Fruit fly (Drosophila melanogaster): ENCODE data around the gene CG2701.

The CG2701 gene

DNA sequence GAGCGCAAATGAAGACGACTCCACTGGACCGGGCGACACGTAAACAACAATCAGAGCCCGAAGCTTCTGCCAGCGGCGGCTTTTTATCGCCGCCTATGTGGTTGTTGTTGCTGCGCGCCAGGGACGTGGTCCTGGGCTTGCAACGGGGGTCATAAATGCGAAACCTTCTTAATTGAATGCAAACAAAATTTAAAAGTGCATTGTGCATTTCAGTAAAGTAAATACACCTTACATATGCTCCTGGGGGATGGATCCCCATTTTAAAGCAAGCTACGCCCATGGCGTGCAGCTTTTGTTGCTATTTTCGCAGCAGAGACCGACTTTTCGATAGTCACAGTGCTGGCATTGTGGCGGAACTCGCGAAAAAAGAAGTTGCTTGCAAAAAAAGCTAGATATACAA lies 16.4 kb downstream of the CG2701 start, which contains the start of gene Ugalt (continued):
- TF ChIP-seq Camta (GFP tag; optimal IDR thresholded peaks at IDR 0.05) (peak; percentile 100), Gug (GFP tag; IDR thresholded peaks at IDR 0.05) (peak; percentile 100), lmd (GFP tag; IDR thresholded peaks at IDR 0.05) (peak; percentile 100), Dbx (GFP tag; IDR thresholded peaks at IDR 0.05) (peak; percentile 100), Chrac-16 (GFP tag; optimal IDR thresholded peaks at IDR 0.05) (peak; percentile 100), CG15479 (GFP tag; optimal IDR thresholded peaks at IDR 0.05) (peak; percentile 72), CrebB (tag; optimal IDR thresholded peaks at IDR 0.05) (peak; percentile 100), Dref (GFP tag; IDR thresholded peaks at IDR 0.05) (peak; percentile 70), Elba2 (GFP tag; optimal IDR thresholded peaks at IDR 0.05) (peak; percentile 98), CG4360 (GFP tag; IDR thresholded peaks at IDR 0.05) (peak; percentile 100), chn (GFP tag; optimal IDR thresholded peaks at IDR 0.05) (peak; percentile 100), gce (GFP tag; IDR thresholded peaks at IDR 0.05) (peak; percentile 100), schlank (tag; optimal IDR thresholded peaks at IDR 0.05) (peak; percentile 100), Adf1 (GFP tag; IDR thresholded peaks at IDR 0.05) (peak; percentile 99), CG9876 (GFP tag; optimal IDR thresholded peaks at IDR 0.05) (peak; percentile 100), CG14667 (GFP tag; IDR thresholded peaks at IDR 0.05) (peak; percentile 100), CTCF (GFP tag; optimal IDR thresholded peaks at IDR 0.05) (peak; percentile 86), CG2678 (tag; optimal IDR thresholded peaks at IDR 0.05) (peak; percentile 100), pzg (GFP tag; optimal IDR thresholded peaks at IDR 0.05) (peak; percentile 89), CG4424 (GFP tag; optimal IDR thresholded peaks at IDR 0.05) (peak; percentile 100), CG15696 (tag; optimal IDR thresholded peaks at IDR 0.05) (peak; percentile 100), CG17385 (GFP tag; optimal IDR thresholded peaks at IDR 0.05) (peak; percentile 100), Awh (GFP tag; IDR thresholded peaks at IDR 0.05) (peak; percentile 100), nerfin-2 (GFP tag; IDR thresholded peaks at IDR 0.05; ENCODE audit: partially characterized antibody) (0 out of 2 replicates have a peak, but pooled peaks have one; percentile 27), CG32772 (GFP tag; IDR thresholded peaks at IDR 0.05) (peak; percentile 100), sisA (GFP tag; IDR thresholded peaks at IDR 0.05) (peak; percentile 100), CG13424 (tag; optimal IDR thresholded peaks at IDR 0.05) (peak; percentile 100), gsb (GFP tag; IDR thresholded peaks at IDR 0.05) (peak; percentile 100), caup (GFP tag; optimal IDR thresholded peaks at IDR 0.05; ENCODE audit: severe bottlenecking) (peak; percentile 100), cad (GFP tag; optimal IDR thresholded peaks at IDR 0.05) (no peak), repo (GFP tag; optimal IDR thresholded peaks at IDR 0.05) (peak; percentile 100), NC2β (GFP tag; optimal IDR thresholded peaks at IDR 0.05) (peak; percentile 100), Hr51 (GFP tag; optimal IDR thresholded peaks at IDR 0.05) (peak; percentile 100), CG7556 (GFP tag; optimal IDR thresholded peaks at IDR 0.05) (peak; percentile 100), Lhr (GFP tag; optimal IDR thresholded peaks at IDR 0.05) (peak; percentile 100), CG1603 (tag; optimal IDR thresholded peaks at IDR 0.05) (peak; percentile 99), B-H1 (GFP tag; IDR thresholded peaks at IDR 0.05) (peak; percentile 100), CG15073 (GFP tag; optimal IDR thresholded peaks at IDR 0.05) (peak; percentile 96), CG4854 (GFP tag; optimal IDR thresholded peaks at IDR 0.05) (peak; percentile 100), Max (GFP tag; optimal IDR thresholded peaks at IDR 0.05) (peak; percentile 100), CG4282 (GFP tag; optimal IDR thresholded peaks at IDR 0.05) (peak; percentile 100), CoRest (tag; optimal IDR thresholded peaks at IDR 0.05) (peak; percentile 100), sens (GFP tag) (peak; percentile 100), CG6854 (GFP tag; optimal IDR thresholded peaks at IDR 0.05) (peak; percentile 100), CHES-1-like (GFP tag; optimal IDR thresholded peaks at IDR 0.05) (peak; percentile 100), tgo (GFP tag; IDR thresholded peaks at IDR 0.05) (peak; percentile 100), PHDP (tag; optimal IDR thresholded peaks at IDR 0.05) (peak; percentile 100), yki (optimal IDR thresholded peaks at IDR 0.05) (no peak), ab (GFP tag; optimal IDR thresholded peaks at IDR 0.05) (peak; percentile 100), CG14710 (tag; optimal IDR thresholded peaks at IDR 0.05) (peak; percentile 99), Drgx (GFP tag; IDR thresholded peaks at IDR 0.05) (peak; percentile 100), klu (GFP tag; IDR thresholded peaks at IDR 0.05) (peak; percentile 100), her (GFP tag; optimal IDR thresholded peaks at IDR 0.05) (peak; percentile 99)

Measured in whole organism, embryonic.